Fruit fly (Drosophila melanogaster): Measurements from ENCODE around the gene Pfdn1.

Gene Pfdn1

DNA sequence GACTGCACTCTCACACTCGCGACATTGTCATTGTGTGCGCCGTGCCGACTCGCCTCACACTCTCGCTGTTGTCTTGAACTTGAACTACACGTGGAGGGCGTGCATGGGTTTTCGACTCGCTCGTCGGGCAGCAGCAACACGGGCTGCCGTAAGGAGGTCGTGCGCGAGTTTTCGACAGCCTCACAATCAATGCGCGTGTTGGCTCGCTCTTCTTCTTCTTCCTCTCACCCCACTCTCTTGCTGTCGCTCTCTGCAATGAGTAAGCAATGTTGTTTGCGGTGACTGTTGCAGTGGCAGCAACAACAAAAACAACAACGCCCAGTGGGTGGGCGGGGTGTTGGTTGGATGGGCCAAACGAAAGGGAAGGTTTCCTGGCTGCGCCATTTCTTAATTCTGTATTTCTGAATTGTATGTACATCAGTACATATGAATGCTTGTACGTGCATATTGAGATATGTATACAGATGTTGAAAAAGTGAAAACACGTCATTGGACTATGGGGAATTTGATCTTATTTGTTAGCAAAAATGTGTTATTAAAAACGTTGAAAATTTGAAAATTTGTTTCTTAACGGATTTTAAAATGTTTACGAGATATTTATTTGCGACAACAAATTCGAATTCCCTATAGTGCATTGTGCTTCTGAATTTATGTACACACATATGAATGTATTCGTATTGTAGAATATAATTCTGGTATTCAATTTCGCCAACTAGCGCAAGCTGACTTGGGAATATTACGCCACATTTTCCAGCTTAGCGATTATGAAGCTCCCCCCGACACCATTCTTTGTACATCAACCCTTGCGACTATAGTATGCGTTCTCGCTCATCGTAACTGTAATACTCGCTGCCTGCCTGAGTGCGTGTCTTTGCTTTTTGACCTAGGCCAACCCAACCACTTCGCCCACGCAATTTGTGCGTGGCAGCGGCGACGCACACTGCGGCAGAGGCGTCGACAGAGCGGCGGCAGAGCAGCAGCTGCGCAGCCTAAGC lies 19.8 kb downstream of the Pfdn1 start (continued):
- no peak for TF ChIP-seq Sox102F (GFP tag; optimal IDR thresholded peaks at IDR 0.05)
- TF ChIP-seq Lpt (GFP tag; optimal IDR thresholded peaks at IDR 0.05), result no peak
- peak; percentile 60 for TF ChIP-seq B-H2 (GFP tag; optimal IDR thresholded peaks at IDR 0.05)
- TF ChIP-seq CG11504 (tag; optimal IDR thresholded peaks at IDR 0.05), result peak; percentile 29
- no peak for TF ChIP-seq D19A (tag; optimal IDR thresholded peaks at IDR 0.05)
- no peak for TF ChIP-seq tgo (GFP tag; IDR thresholded peaks at IDR 0.05)
- peak; percentile 98 for TF ChIP-seq cwo (GFP tag; optimal IDR thresholded peaks at IDR 0.05)
- TF ChIP-seq E2f2 (GFP tag; IDR thresholded peaks at IDR 0.05), result no peak
- no peak for TF ChIP-seq psq (GFP tag; optimal IDR thresholded peaks at IDR 0.05)
- no peak for TF ChIP-seq CG6654 (GFP tag; optimal IDR thresholded peaks at IDR 0.05)
- no peak for TF ChIP-seq p53 (GFP tag; optimal IDR thresholded peaks at IDR 0.05)
- 0 out of 2 replicates have a peak, but pooled peaks have one; percentile 38 for TF ChIP-seq unc-4 (GFP tag; IDR thresholded peaks at IDR 0.05; ENCODE audit: partially characterized antibody)
- no peak for TF ChIP-seq esg (GFP tag; conservative IDR thresholded peaks at IDR 0.05)
- TF ChIP-seq sens-2 (GFP tag; IDR thresholded peaks at IDR 0.05), result no peak
- TF ChIP-seq Neu2 (GFP tag; optimal IDR thresholded peaks at IDR 0.05; ENCODE audit: borderline replicate concordance), result no peak
- TF ChIP-seq CG34376 (GFP tag; optimal IDR thresholded peaks at IDR 0.05), result peak; percentile 58
- peak; percentile 8 for TF ChIP-seq CG1233 (GFP tag; optimal IDR thresholded peaks at IDR 0.05)
- no peak for TF ChIP-seq Dip2 (GFP tag; IDR thresholded peaks at IDR 0.05)
- TF ChIP-seq NfI (GFP tag; optimal IDR thresholded peaks at IDR 0.05), result peak; percentile 46
- TF ChIP-seq MESR4 (GFP tag; optimal IDR thresholded peaks at IDR 0.05), result no peak
- no peak for TF ChIP-seq Dad (GFP tag; optimal IDR thresholded peaks at IDR 0.05)
- no peak for TF ChIP-seq Fer2 (tag; optimal IDR thresholded peaks at IDR 0.05)
- no peak for TF ChIP-seq CG10565 (GFP tag; optimal IDR thresholded peaks at IDR 0.05)
- TF ChIP-seq Poxn (GFP tag; IDR thresholded peaks at IDR 0.05), result no peak
- TF ChIP-seq CG2199 (GFP tag; IDR thresholded peaks at IDR 0.05), result peak; percentile 95; the same call in 2 of the 3 replicates
- no peak for TF ChIP-seq CG10321 (GFP tag; IDR thresholded peaks at IDR 0.05)
- TF ChIP-seq Awh (GFP tag; IDR thresholded peaks at IDR 0.05), result peak; percentile 55; the same call in 1 of the 2 replicates
- TF ChIP-seq pita (GFP tag; optimal IDR thresholded peaks at IDR 0.05), result no peak
- peak; percentile 88 for TF ChIP-seq crol (GFP tag; IDR thresholded peaks at IDR 0.05)
- peak; percentile 7 for TF ChIP-seq CG15514 (GFP tag; optimal IDR thresholded peaks at IDR 0.05)
- no peak for TF ChIP-seq aop (GFP tag; IDR thresholded peaks at IDR 0.05)
- peak; percentile 57 for TF ChIP-seq gcm (GFP tag; optimal IDR thresholded peaks at IDR 0.05)
- TF ChIP-seq CG14014 (GFP tag; IDR thresholded peaks at IDR 0.05), result no peak
- no peak for TF ChIP-seq B-H1 (GFP tag; IDR thresholded peaks at IDR 0.05)
- peak; percentile 90 for TF ChIP-seq Deaf1 (tag; optimal IDR thresholded peaks at IDR 0.05)
- peak; percentile 47 for TF ChIP-seq kah (GFP tag; optimal IDR thresholded peaks at IDR 0.05)
- peak; percentile 80; the same call in 2 of the 3 replicates for TF ChIP-seq CG34422 (GFP tag; IDR thresholded peaks at IDR 0.05)
- TF ChIP-seq fd102C (GFP tag; optimal IDR thresholded peaks at IDR 0.05), result peak; percentile 29
- TF ChIP-seq eve (GFP tag; optimal IDR thresholded peaks at IDR 0.05), result no peak
- no peak for TF ChIP-seq maf-S (GFP tag; optimal IDR thresholded peaks at IDR 0.05)
- no peak for TF ChIP-seq peb (GFP tag; IDR thresholded peaks at IDR 0.05)
- TF ChIP-seq nerfin-1 (tag; optimal IDR thresholded peaks at IDR 0.05), result peak; percentile 76
- no peak for TF ChIP-seq trh (GFP tag; optimal IDR thresholded peaks at IDR 0.05)
- TF ChIP-seq CG18476 (GFP tag; optimal IDR thresholded peaks at IDR 0.05), result no peak
- no peak for TF ChIP-seq NC2α (GFP tag; optimal IDR thresholded peaks at IDR 0.05)
- no peak for TF ChIP-seq Antp (GFP tag; optimal IDR thresholded peaks at IDR 0.05)
- no peak for TF ChIP-seq eyg (GFP tag; optimal IDR thresholded peaks at IDR 0.05)
- TF ChIP-seq CG10654 (GFP tag; optimal IDR thresholded peaks at IDR 0.05), result no peak
- TF ChIP-seq CG9609 (GFP tag; optimal IDR thresholded peaks at IDR 0.05), result no peak

Data from whole organism, embryonic.